Worm (Caenorhabditis elegans): Measurements from ENCODE around the gene bus-19.

ce11 chrV:12867997-12868396 is 3.9 kb upstream of the bus-19 start, which contains the start of gene nspg-1:
- no peak for TF ChIP-seq zag-1 (tag; optimal IDR thresholded peaks at IDR 0.05)
- no peak for TF ChIP-seq attf-4 (tag; optimal IDR thresholded peaks at IDR 0.05)
- TF ChIP-seq nhr-237 (tag; optimal IDR thresholded peaks at IDR 0.05) = no peak
- TF ChIP-seq unc-62 (GFP tag; optimal IDR thresholded peaks at IDR 0.05 in 1 of 2) = no peak
- no peak for TF ChIP-seq unc-62 (tag; optimal IDR thresholded peaks at IDR 0.05)
- no peak for TF ChIP-seq pqm-1 (tag; optimal IDR thresholded peaks at IDR 0.05)
- no peak for TF ChIP-seq R02D3.7 (tag; optimal IDR thresholded peaks at IDR 0.05)
- no peak for TF ChIP-seq lin-39 (tag; optimal IDR thresholded peaks at IDR 0.05)
- TF ChIP-seq nhr-28 (tag; optimal IDR thresholded peaks at IDR 0.05) = no peak
- no peak for TF ChIP-seq snpc-4 (tag; optimal IDR thresholded peaks at IDR 0.05)
- no peak for TF ChIP-seq dpl-1 (GFP tag; optimal IDR thresholded peaks at IDR 0.05)
- TF ChIP-seq nhr-77 (tag; optimal IDR thresholded peaks at IDR 0.05) = no peak
- TF ChIP-seq nhr-11 (tag; optimal IDR thresholded peaks at IDR 0.05) = no peak
- no peak for TF ChIP-seq mxl-3 (GFP tag; optimal IDR thresholded peaks at IDR 0.05)
- no peak for TF ChIP-seq lsy-2 (tag; optimal IDR thresholded peaks at IDR 0.05)

Data from whole organism, L4 larva.